Fruit fly (Drosophila melanogaster): ENCODE data around the gene CG34244.

DNA sequence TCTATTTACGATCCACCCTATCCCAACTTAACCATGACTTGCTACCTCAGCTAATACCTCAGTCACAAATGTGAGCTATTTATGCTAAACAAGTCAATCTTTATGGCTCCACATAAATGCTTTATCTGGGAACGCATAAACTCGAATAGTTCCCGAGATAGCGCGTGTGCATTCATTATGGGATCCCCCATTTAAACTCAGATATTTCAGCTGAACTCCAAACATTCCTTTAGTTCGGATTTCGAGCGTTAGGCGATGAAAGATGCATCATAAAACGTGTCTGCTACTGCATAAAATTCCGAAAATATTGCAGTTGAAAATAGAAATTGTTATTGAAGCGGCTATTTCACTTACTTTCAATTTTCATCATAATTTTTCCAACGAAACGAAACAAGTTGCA, 12.3 kb downstream of the CG34244 start:
- TF ChIP-seq Snoo (tag; optimal IDR thresholded peaks at IDR 0.05) (no peak), EcR (GFP tag; optimal IDR thresholded peaks at IDR 0.05) (no peak), CG4496 (GFP tag; IDR thresholded peaks at IDR 0.05) (no peak), CG12605 (GFP tag; IDR thresholded peaks at IDR 0.05) (no peak), Ets98B (GFP tag; IDR thresholded peaks at IDR 0.05) (no peak), CG8159 (tag; optimal IDR thresholded peaks at IDR 0.05) (no peak), rn (GFP tag; IDR thresholded peaks at IDR 0.05) (no peak), CG9948 (tag; optimal IDR thresholded peaks at IDR 0.05) (no peak), CG10348 (GFP tag; IDR thresholded peaks at IDR 0.05) (no peak), CG15710 (tag; optimal IDR thresholded peaks at IDR 0.05) (no peak), D1 (tag; optimal IDR thresholded peaks at IDR 0.05) (no peak), CG34367 (tag; optimal IDR thresholded peaks at IDR 0.05) (no peak), Pif1B (GFP tag; optimal IDR thresholded peaks at IDR 0.05) (no peak), gl (tag; optimal IDR thresholded peaks at IDR 0.05) (no peak)
